Fruit fly (Drosophila melanogaster): ENCODE measurements around the gene CG17637.

DNA sequence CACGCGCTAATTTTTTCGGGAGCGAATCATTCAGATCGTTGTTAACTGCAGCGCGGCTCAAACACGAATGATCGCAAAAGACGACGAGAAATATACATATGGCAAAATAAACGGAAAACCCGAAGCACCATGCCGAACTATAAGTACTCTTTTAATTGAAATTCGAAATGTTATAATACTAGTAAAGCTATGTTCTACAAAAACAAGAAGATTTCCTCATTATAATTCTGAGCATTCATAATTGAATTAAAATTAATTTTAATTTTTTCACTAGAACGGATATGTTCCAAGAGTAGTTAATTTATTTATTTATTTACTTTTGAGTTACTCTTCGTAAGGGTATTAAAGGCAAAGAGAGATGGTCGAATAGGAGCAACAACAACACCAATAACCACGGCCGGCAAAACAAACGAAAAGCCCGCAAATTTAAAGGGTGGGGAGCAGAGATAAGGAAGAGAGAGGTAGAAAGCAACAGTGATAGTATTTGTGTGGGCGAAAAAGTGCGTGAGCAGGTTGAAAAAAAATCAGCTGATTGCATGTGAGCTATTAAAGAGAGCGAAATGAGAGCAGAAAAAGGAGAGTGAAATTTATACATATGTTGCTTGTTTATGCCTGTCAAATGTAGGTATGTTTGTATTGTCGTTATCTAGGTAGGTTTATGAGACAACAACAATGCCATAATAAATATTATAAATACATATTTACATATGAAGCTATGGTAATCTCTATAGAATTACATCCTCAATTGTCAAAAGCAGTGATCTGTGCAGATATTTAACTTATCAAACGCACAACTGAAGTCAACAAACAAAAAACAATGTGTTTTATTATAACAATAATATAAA, 10.3 kb upstream of the CG17637 start:
- no peak for TF ChIP-seq fd96Ca (GFP tag; IDR thresholded peaks at IDR 0.05)
- TF ChIP-seq CG8159 (tag; optimal IDR thresholded peaks at IDR 0.05): peak; percentile 90
- TF ChIP-seq CG13204 (GFP tag; optimal IDR thresholded peaks at IDR 0.05): no peak
- TF ChIP-seq CG12605 (GFP tag; IDR thresholded peaks at IDR 0.05): peak; percentile 88
- peak; percentile 81 for TF ChIP-seq CG9948 (tag; optimal IDR thresholded peaks at IDR 0.05)
- peak; percentile 89 for TF ChIP-seq Snoo (tag; optimal IDR thresholded peaks at IDR 0.05)
- peak; percentile 87 for TF ChIP-seq Ets98B (GFP tag; IDR thresholded peaks at IDR 0.05)
- TF ChIP-seq CG32121 (GFP tag; IDR thresholded peaks at IDR 0.05): peak; percentile 92

Measured in whole organism, pupa.